Worm (Caenorhabditis elegans): Measurements from ENCODE around the gene F59A1.18.

- no peak for TF ChIP-seq flt-1 (GFP tag; IDR thresholded peaks at IDR 0.05)
- TF ChIP-seq ref-1 (GFP tag; conservative IDR thresholded peaks at IDR 0.05) = no peak
- no peak for TF ChIP-seq ztf-29 (GFP tag; IDR thresholded peaks at IDR 0.05)
- TF ChIP-seq T22C8.4 (GFP tag; IDR thresholded peaks at IDR 0.05) = no peak
- TF ChIP-seq klf-2 (GFP tag; conservative IDR thresholded peaks at IDR 0.05) = no peak
- no peak for TF ChIP-seq med-1 (GFP tag; optimal IDR thresholded peaks at IDR 0.05; ENCODE audit: insufficient read depth)
- TF ChIP-seq tab-1 (GFP tag; IDR thresholded peaks at IDR 0.05) = no peak
- no peak for TF ChIP-seq ztf-23 (GFP tag; IDR thresholded peaks at IDR 0.05)
- TF ChIP-seq cog-1 (tag; optimal IDR thresholded peaks at IDR 0.05) = no peak
Measured at ce11 chrV:17723142-17723781, 36.5 kb upstream of the F59A1.18 start.
